Worm (Caenorhabditis elegans): ENCODE data around the gene sra-32.

DNA sequence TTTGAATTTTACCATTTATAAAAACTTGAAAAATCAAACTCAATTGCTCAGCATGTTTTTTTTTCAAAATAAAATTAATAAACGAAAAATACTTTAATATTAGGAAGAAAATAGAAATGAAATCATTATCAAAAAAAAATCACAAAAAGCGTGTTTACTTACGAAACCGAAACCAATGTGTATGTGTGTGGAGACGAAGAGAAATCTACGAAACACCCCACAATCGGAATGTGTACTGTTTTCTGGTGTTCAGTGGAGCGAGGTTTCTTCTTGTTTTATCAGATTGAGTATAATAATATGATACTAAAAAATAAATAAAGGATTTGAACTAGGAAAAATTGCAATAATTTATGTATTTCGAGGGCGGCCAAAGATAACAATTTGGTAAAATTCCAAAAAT, 24.1 kb downstream of the sra-32 start:
- TF ChIP-seq unc-42 (tag; optimal IDR thresholded peaks at IDR 0.05) (no peak), unc-55 (GFP tag; optimal IDR thresholded peaks at IDR 0.05) (no peak), pha-4 (tag; optimal IDR thresholded peaks at IDR 0.05) (no peak), lin-11 (tag; optimal IDR thresholded peaks at IDR 0.05) (no peak), unc-86 (tag; optimal IDR thresholded peaks at IDR 0.05) (no peak)

Measured in whole organism, late embryonic.